Worm (Caenorhabditis elegans) whole organism, L2 larva: ENCODE results near the gene K08B12.1.

ENCODE experiments used
- C34F6.9 ChIP-seq: fragments of 150-350 bp; optimal IDR thresholded peaks from 2 replicates; lab custom pipeline; 2014; ENCODE audit warnings: missing biosample characterization, missing genetic modification characterization
- alr-1 ChIP-seq: fragments of 150-350 bp; optimal IDR thresholded peaks from 2 replicates; lab custom pipeline; 2014; ENCODE audit warnings: missing biosample characterization, missing genetic modification characterization
- ceh-82 ChIP-seq: fragments of 150-350 bp; optimal IDR thresholded peaks from 2 replicates; lab custom pipeline; 2014; ENCODE audit warnings: missing biosample characterization, missing genetic modification characterization
- elt-3 ChIP-seq: sonication (generic microtip); optimal IDR thresholded peaks from 2 replicates; lab custom pipeline; 2017; ENCODE audit warnings: missing biosample characterization, missing genetic modification characterization
- lin-13 ChIP-seq: fragments of 150-350 bp; optimal IDR thresholded peaks from 2 replicates; lab custom pipeline; 2014; ENCODE audit warnings: missing biosample characterization, missing genetic modification reagents, missing genetic modification characterization
- lin-39 ChIP-seq: fragments of 150-350 bp; optimal IDR thresholded peaks from 2 replicates; lab custom pipeline; 2014; ENCODE audit warnings: missing biosample characterization, missing genetic modification reagents, missing genetic modification characterization
- mab-5 ChIP-seq: fragments of 150-350 bp; optimal IDR thresholded peaks from 2 replicates; lab custom pipeline; 2014; ENCODE audit warnings: missing biosample characterization, missing genetic modification characterization
- nhr-12 ChIP-seq: fragments of 150-350 bp; optimal IDR thresholded peaks from 2 replicates; lab custom pipeline; 2014; ENCODE audit warnings: missing biosample characterization, missing genetic modification characterization
- nhr-21 ChIP-seq: fragments of 150-350 bp; optimal IDR thresholded peaks from 2 replicates; lab custom pipeline; 2014; ENCODE audit warnings: missing biosample characterization, missing genetic modification characterization
- nhr-237 ChIP-seq: fragments of 150-350 bp; optimal IDR thresholded peaks from 2 replicates; lab custom pipeline; 2014; ENCODE audit warnings: missing biosample characterization, missing genetic modification characterization
- nhr-6 ChIP-seq: fragments of 150-350 bp; optimal IDR thresholded peaks from 2 replicates; lab custom pipeline; 2014; ENCODE audit warnings: missing biosample characterization, missing genetic modification characterization
- skn-1 ChIP-seq: sonication (generic microtip); optimal IDR thresholded peaks from 2 replicates; lab custom pipeline; 2017; ENCODE audit warnings: missing biosample characterization, missing genetic modification characterization
- snpc-4 ChIP-seq: fragments of 150-350 bp; optimal IDR thresholded peaks from 2 replicates; lab custom pipeline; 2014; ENCODE audit warnings: missing biosample characterization, missing genetic modification characterization

- no peak for TF ChIP-seq alr-1 (tag; lab: Kevin White, UChicago)
- TF ChIP-seq snpc-4 = no peak
- TF ChIP-seq nhr-6 = no peak
- TF ChIP-seq mab-5 (tag; lab: Kevin White, UChicago) = no peak
- no peak for TF ChIP-seq lin-13
- no peak for TF ChIP-seq lin-39
- TF ChIP-seq ceh-82 = no peak
- no peak for TF ChIP-seq nhr-237 (tag; lab: Kevin White, UChicago)
- no peak for TF ChIP-seq skn-1
- TF ChIP-seq nhr-21 (tag; lab: Kevin White, UChicago) = no peak
- no peak for TF ChIP-seq nhr-12
- peak; percentile 7 for TF ChIP-seq C34F6.9 (tag; lab: Kevin White, UChicago)
- TF ChIP-seq elt-3 (tag; lab: Kevin White, UChicago) = no peak
These were observed 30.2 kb upstream of the K08B12.1 start for ce11 chrV:6228920-6229456.
